Worm (Caenorhabditis elegans) whole organism, late embryonic: ENCODE measurements around the gene cdt-2.

Experiments
- K02D7.2 ChIP-seq: sonication (generic microtip); optimal IDR thresholded peaks from 2 replicates; lab custom pipeline; 2017; ENCODE audit warnings: mild to moderate bottlenecking, missing genetic modification characterization, missing compliant biosample characterization
- T23F11.4 ChIP-seq: fragments of 200-800 bp; sonication (Bioruptor generic); optimal IDR thresholded peaks from 2 replicates; lab custom pipeline; 2018; ENCODE audit warnings: mild to moderate bottlenecking, missing genetic modification characterization, missing compliant biosample characterization
- ama-1 ChIP-seq: fragments of 150-350 bp; optimal IDR thresholded peaks from 2 replicates; lab custom pipeline; 2014
- ceh-14 ChIP-seq: sonication (generic microtip); optimal IDR thresholded peaks from 2 replicates; lab custom pipeline; 2016; ENCODE audit warnings: missing genotype, missing genetic modification characterization, missing compliant biosample characterization
- ceh-18 ChIP-seq: sonication (generic microtip); optimal IDR thresholded peaks from 2 replicates; lab custom pipeline; 2016; ENCODE audit warnings: missing genetic modification characterization, missing compliant biosample characterization
- ceh-22 ChIP-seq: sonication (generic microtip); optimal IDR thresholded peaks from 2 replicates; lab custom pipeline; 2017; ENCODE audit warnings: missing biosample characterization, missing genetic modification characterization
- ceh-48 ChIP-seq: sonication (generic microtip); optimal IDR thresholded peaks from 2 replicates; lab custom pipeline; 2016; ENCODE audit warnings: missing genetic modification characterization, inconsistent platforms, missing compliant biosample characterization
- che-1 ChIP-seq: sonication (generic microtip); optimal IDR thresholded peaks from 2 replicates; lab custom pipeline; 2016; ENCODE audit warnings: mild to moderate bottlenecking, missing genetic modification characterization, missing compliant biosample characterization
- ets-4 ChIP-seq: sonication (generic microtip); optimal IDR thresholded peaks from 2 replicates; lab custom pipeline; 2016; ENCODE audit warnings: missing genetic modification characterization, missing compliant biosample characterization
- eyg-1 ChIP-seq: sonication (generic microtip); optimal IDR thresholded peaks from 2 replicates; lab custom pipeline; 2016; ENCODE audit warnings: missing genotype, missing genetic modification characterization, missing compliant biosample characterization
- fkh-6 ChIP-seq: sonication (generic microtip); optimal IDR thresholded peaks from 2 replicates; lab custom pipeline; 2016; ENCODE audit warnings: missing genetic modification characterization, missing compliant biosample characterization
- hlh-13 ChIP-seq: fragments of 200-800 bp; sonication (Bioruptor generic); optimal IDR thresholded peaks from 2 replicates; lab custom pipeline; 2018; ENCODE audit warnings: mild to moderate bottlenecking, missing genetic modification characterization, missing compliant biosample characterization
- hlh-15 ChIP-seq: sonication (generic microtip); optimal IDR thresholded peaks from 2 replicates; lab custom pipeline; 2016; ENCODE audit warnings: missing genetic modification characterization, missing compliant biosample characterization
- hlh-6 ChIP-seq: sonication (generic microtip); optimal IDR thresholded peaks from 2 replicates; lab custom pipeline; 2016; ENCODE audit warnings: missing genotype, missing genetic modification characterization, missing compliant biosample characterization
- hlh-8 ChIP-seq: sonication (generic microtip); optimal IDR thresholded peaks from 2 replicates; lab custom pipeline; 2016; ENCODE audit warnings: missing genotype, missing genetic modification characterization, missing compliant biosample characterization
- nhr-232 ChIP-seq: sonication (generic microtip); optimal IDR thresholded peaks from 2 replicates; lab custom pipeline; 2016; ENCODE audit warnings: missing genetic modification characterization, missing compliant biosample characterization
- npax-4 ChIP-seq: sonication (generic microtip); optimal IDR thresholded peaks from 2 replicates; lab custom pipeline; 2016; ENCODE audit warnings: missing genetic modification characterization, missing compliant biosample characterization
- pag-3 ChIP-seq: sonication (generic microtip); optimal IDR thresholded peaks from 2 replicates; lab custom pipeline; 2016; ENCODE audit warnings: missing compliant biosample characterization, missing genetic modification characterization, borderline replicate concordance
- pat-9 ChIP-seq: fragments of 200-800 bp; sonication (Bioruptor generic); optimal IDR thresholded peaks from 2 replicates; lab custom pipeline; 2018; ENCODE audit warnings: mild to moderate bottlenecking, missing genetic modification characterization, moderate library complexity, missing compliant biosample characterization
- pha-2 ChIP-seq: sonication (generic microtip); optimal IDR thresholded peaks from 2 replicates; lab custom pipeline; 2017; ENCODE audit warnings: mild to moderate bottlenecking, missing genetic modification characterization, missing compliant biosample characterization
- pha-4 ChIP-seq: fragments of 150-350 bp; optimal IDR thresholded peaks from 2 replicates; lab custom pipeline; 2018; ENCODE audit warnings: missing biosample characterization, missing genetic modification reagents, missing genetic modification characterization
- ref-2 ChIP-seq: sonication (generic microtip); optimal IDR thresholded peaks from 2 replicates; lab custom pipeline; 2016; ENCODE audit warnings: missing genetic modification characterization, missing compliant biosample characterization
- sdc-2 ChIP-seq: sonication (generic microtip); optimal IDR thresholded peaks from 2 replicates; lab custom pipeline; 2016; ENCODE audit warnings: missing genotype, missing genetic modification characterization, missing compliant biosample characterization
- syd-9 ChIP-seq: sonication (generic microtip); optimal IDR thresholded peaks from 2 replicates; lab custom pipeline; 2016; ENCODE audit warnings: mild to moderate bottlenecking, missing genetic modification characterization, moderate library complexity, missing compliant biosample characterization
- tbx-7 ChIP-seq: sonication (generic microtip); optimal IDR thresholded peaks from 2 replicates; lab custom pipeline; 2016; ENCODE audit warnings: missing genotype, missing genetic modification characterization, missing compliant biosample characterization
- ttx-3 ChIP-seq: sonication (generic microtip); optimal IDR thresholded peaks from 2 replicates; lab custom pipeline; 2016; ENCODE audit warnings: missing genetic modification reagents, missing genetic modification characterization, missing compliant biosample characterization
- unc-55 ChIP-seq: sonication (generic microtip); optimal IDR thresholded peaks from 2 replicates; lab custom pipeline; 2017; ENCODE audit warnings: missing biosample characterization, missing genetic modification reagents, missing genetic modification characterization
- ztf-16 ChIP-seq: sonication (generic microtip); optimal IDR thresholded peaks from 2 replicates; lab custom pipeline; 2017; ENCODE audit warnings: missing genetic modification characterization, missing compliant biosample characterization

cdt-2 gene

DNA sequence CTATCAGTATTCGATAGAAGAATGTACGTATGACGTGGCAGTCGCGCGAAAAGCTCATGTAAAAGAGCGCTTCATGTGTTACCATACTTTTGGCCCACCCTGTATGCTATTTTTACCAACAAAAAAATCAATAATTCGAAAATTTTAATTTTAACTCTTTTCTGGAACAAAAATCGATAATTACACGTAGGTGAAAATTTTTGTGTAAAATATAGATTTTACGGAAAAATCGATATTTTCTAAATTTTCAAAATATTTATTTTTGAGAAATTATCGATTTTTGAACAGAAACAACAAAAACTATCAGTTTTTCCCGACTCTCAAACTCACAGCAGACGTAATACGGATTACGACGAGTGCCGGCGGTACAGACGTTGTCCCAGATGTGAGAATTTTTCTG is 45.8 kb downstream of the cdt-2 start:
- TF ChIP-seq pha-2 (tag; lab: Kevin White, UChicago) (no peak), nhr-232 (tag; lab: Kevin White, UChicago) (no peak)

DNA sequence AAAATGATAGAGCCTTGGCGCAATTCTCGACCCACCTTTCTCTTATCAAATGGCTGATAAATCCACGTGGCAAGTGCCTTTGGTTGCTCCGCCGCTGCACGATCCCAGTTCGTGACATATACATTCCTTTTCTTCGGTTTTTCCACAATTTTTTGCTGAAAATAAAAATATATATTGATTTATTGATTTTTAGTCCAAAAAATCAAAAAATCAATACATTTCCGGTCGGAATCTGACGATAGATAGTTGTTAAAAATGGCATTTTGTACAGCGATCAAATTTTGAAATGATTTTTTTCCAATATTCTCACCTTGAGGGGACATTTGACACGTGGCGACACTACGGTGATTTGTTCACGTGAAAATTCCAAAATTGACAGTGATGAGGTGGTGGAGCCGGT is 47.2 kb downstream of the cdt-2 start:
- TF ChIP-seq tbx-7 (tag; lab: Kevin White, UChicago) = no peak
- no peak for TF ChIP-seq unc-55 (GFP tag; lab: Kevin White, UChicago)
- TF ChIP-seq npax-4 (tag; lab: Kevin White, UChicago) = no peak
- no peak for TF ChIP-seq hlh-6 (tag; lab: Kevin White, UChicago)
- no peak for TF ChIP-seq syd-9
- no peak for TF ChIP-seq ceh-18 (tag; lab: Kevin White, UChicago)
- no peak for TF ChIP-seq ceh-22 (tag; lab: Kevin White, UChicago)
- no peak for TF ChIP-seq ref-2 (tag; lab: Kevin White, UChicago)
- TF ChIP-seq ztf-16 (tag; lab: Kevin White, UChicago) = no peak
- no peak for TF ChIP-seq pag-3 (tag; lab: Kevin White, UChicago)
- no peak for TF ChIP-seq hlh-8 (tag; lab: Kevin White, UChicago)
- no peak for TF ChIP-seq ets-4 (tag; lab: Kevin White, UChicago)
- no peak for TF ChIP-seq ceh-48 (tag; lab: Kevin White, UChicago)
- no peak for TF ChIP-seq pat-9 (tag; lab: Kevin White, UChicago)
- TF ChIP-seq fkh-6 = no peak
- no peak for TF ChIP-seq hlh-15 (tag; lab: Kevin White, UChicago)
- no peak for TF ChIP-seq ttx-3

DNA sequence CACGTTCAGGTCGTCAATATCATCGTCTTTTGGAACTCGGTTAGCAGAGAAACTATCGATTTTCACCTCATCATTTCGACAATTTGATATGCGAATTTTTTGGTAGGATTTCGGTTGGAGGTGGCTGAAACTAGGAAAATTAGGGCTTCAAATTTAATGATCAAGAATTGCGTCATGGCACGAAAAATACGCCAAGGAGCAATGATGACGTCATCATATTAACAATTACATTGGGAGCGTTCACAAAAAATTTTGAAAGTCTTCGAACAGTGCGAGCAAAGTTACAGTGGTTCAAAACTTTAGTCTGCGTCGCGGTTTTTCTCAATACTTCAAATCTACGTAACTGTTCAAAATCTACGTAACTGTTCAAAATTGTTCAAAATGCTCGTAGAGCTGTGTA is 48.0 kb downstream of the cdt-2 start:
- TF ChIP-seq sdc-2 (tag; lab: Kevin White, UChicago) = no peak
- no peak for TF ChIP-seq K02D7.2 (tag; lab: Kevin White, UChicago)
- TF ChIP-seq pha-2 (tag; lab: Kevin White, UChicago) = no peak
- TF ChIP-seq unc-55 (GFP tag; lab: Kevin White, UChicago) = no peak
- no peak for TF ChIP-seq fkh-6
- TF ChIP-seq ama-1 (lab: Kevin White, UChicago) = no peak
- no peak for TF ChIP-seq hlh-13 (GFP tag; lab: Kevin White, UChicago)
- no peak for TF ChIP-seq pha-4 (tag; lab: Kevin White, UChicago)
- TF ChIP-seq ceh-14 = no peak
- TF ChIP-seq ztf-16 (tag; lab: Kevin White, UChicago) = no peak
- no peak for TF ChIP-seq che-1
- no peak for TF ChIP-seq hlh-6 (tag; lab: Kevin White, UChicago)
- TF ChIP-seq T23F11.4 = no peak
- TF ChIP-seq ets-4 (tag; lab: Kevin White, UChicago) = no peak
- no peak for TF ChIP-seq eyg-1 (tag; lab: Kevin White, UChicago)
- TF ChIP-seq npax-4 (tag; lab: Kevin White, UChicago) = no peak
